Worm (Caenorhabditis elegans) whole organism, mixed stage, embryonic: ENCODE data around the gene sand-1.

Source experiments
- M03D4.4 ChIP-seq: sonication (generic microtip); optimal IDR thresholded peaks from 2 replicates; lab custom pipeline; 2017; ENCODE audit warnings: mild to moderate bottlenecking, missing genetic modification characterization, missing compliant biosample characterization
- blmp-1 ChIP-seq: fragments of 150-350 bp; optimal IDR thresholded peaks from 2 replicates; lab custom pipeline; 2014; ENCODE audit warnings: missing biosample characterization, missing genetic modification characterization
- ceh-39 ChIP-seq: fragments of 150-350 bp; optimal IDR thresholded peaks from 2 replicates; lab custom pipeline; 2014; ENCODE audit warnings: missing biosample characterization, missing genetic modification characterization
- ceh-43 ChIP-seq: fragments of 200-800 bp; sonication (Bioruptor generic); optimal IDR thresholded peaks from 2 replicates; lab custom pipeline; 2018; ENCODE audit warnings: mild to moderate bottlenecking, missing genetic modification characterization, moderate library complexity, missing compliant biosample characterization
- ces-1 ChIP-seq: fragments of 150-350 bp; optimal IDR thresholded peaks from 2 replicates; lab custom pipeline; 2014; ENCODE audit warnings: missing biosample characterization, missing genetic modification reagents, missing genetic modification characterization
- cnd-1 ChIP-seq: fragments of 200-800 bp; sonication (Bioruptor generic); optimal IDR thresholded peaks from 2 replicates; lab custom pipeline; 2018; ENCODE audit warnings: mild to moderate bottlenecking, missing genetic modification characterization, missing compliant biosample characterization
- drap-1 ChIP-seq: fragments of 200-800 bp; sonication (Bioruptor generic); optimal IDR thresholded peaks from 3 replicates; lab custom pipeline; 2018; ENCODE audit warnings: mild to moderate bottlenecking, missing genetic modification characterization, missing compliant biosample characterization
- elt-1 ChIP-seq: sonication (generic microtip); optimal IDR thresholded peaks from 2 replicates; lab custom pipeline; 2017; ENCODE audit warnings: missing genetic modification characterization, mild to moderate bottlenecking, missing compliant biosample characterization, antibody characterized with exemption, moderate library complexity, borderline replicate concordance; ENCODE audit not compliant: insufficient read depth
- elt-3 ChIP-seq: fragments of 150-350 bp; optimal IDR thresholded peaks from 2 replicates; lab custom pipeline; 2014; ENCODE audit warnings: missing biosample characterization, missing genetic modification characterization
- flh-1 ChIP-seq: fragments of 200-800 bp; sonication (Bioruptor generic); optimal IDR thresholded peaks from 2 replicates; lab custom pipeline; 2018; ENCODE audit warnings: mild to moderate bottlenecking, missing genetic modification characterization, moderate library complexity, missing compliant biosample characterization
- hlh-1 ChIP-seq: fragments of 150-350 bp; optimal IDR thresholded peaks from 2 replicates; lab custom pipeline; 2014; ENCODE audit warnings: missing biosample characterization, missing genetic modification reagents, missing genetic modification characterization
- lin-13 ChIP-seq: fragments of 150-350 bp; optimal IDR thresholded peaks from 2 replicates; lab custom pipeline; 2014; ENCODE audit warnings: missing biosample characterization, missing genetic modification characterization
- lin-32 ChIP-seq: fragments of 200-800 bp; sonication (Bioruptor generic); optimal IDR thresholded peaks from 2 replicates; lab custom pipeline; 2018; ENCODE audit warnings: mild to moderate bottlenecking, missing genetic modification characterization, missing compliant biosample characterization
- lsy-2 ChIP-seq: fragments of 150-350 bp; optimal IDR thresholded peaks from 2 replicates; lab custom pipeline; 2014; ENCODE audit warnings: missing biosample characterization, missing genetic modification characterization
- mab-5 ChIP-seq: fragments of 150-350 bp; optimal IDR thresholded peaks from 2 replicates; lab custom pipeline; 2014; ENCODE audit warnings: missing biosample characterization, missing genetic modification characterization
- mep-1 ChIP-seq: fragments of 150-350 bp; optimal IDR thresholded peaks from 2 replicates; lab custom pipeline; 2017; ENCODE audit warnings: missing biosample characterization, missing genetic modification reagents, missing genetic modification characterization, inconsistent platforms
- nhr-12 ChIP-seq: fragments of 150-350 bp; optimal IDR thresholded peaks from 2 replicates; lab custom pipeline; 2014; ENCODE audit warnings: missing biosample characterization, missing genetic modification characterization
- nhr-2 ChIP-seq: fragments of 150-350 bp; optimal IDR thresholded peaks from 2 replicates; lab custom pipeline; 2014; ENCODE audit warnings: missing biosample characterization, missing genetic modification characterization
- nhr-237 ChIP-seq: fragments of 150-350 bp; optimal IDR thresholded peaks from 2 replicates; lab custom pipeline; 2014; ENCODE audit warnings: missing biosample characterization, missing genetic modification characterization
- nhr-28 ChIP-seq: fragments of 150-350 bp; optimal IDR thresholded peaks from 2 replicates; lab custom pipeline; 2014; ENCODE audit warnings: missing biosample characterization, missing genetic modification characterization
- nhr-76 ChIP-seq: sonication (generic microtip); optimal IDR thresholded peaks from 2 replicates; lab custom pipeline; 2017; ENCODE audit warnings: missing biosample characterization, missing genetic modification characterization
- pha-4 ChIP-seq: fragments of 150-350 bp; optimal IDR thresholded peaks from 2 replicates; lab custom pipeline; 2018; ENCODE audit warnings: missing biosample characterization, missing genetic modification reagents, missing genetic modification characterization
- sem-2 ChIP-seq: fragments of 200-800 bp; sonication (Bioruptor generic); optimal IDR thresholded peaks from 2 replicates; lab custom pipeline; 2018; ENCODE audit warnings: mild to moderate bottlenecking, missing genetic modification characterization, missing compliant biosample characterization
- snpc-4 ChIP-seq: fragments of 150-350 bp; optimal IDR thresholded peaks from 2 replicates; lab custom pipeline; 2014; ENCODE audit warnings: missing biosample characterization, missing genetic modification characterization
- sptf-1 ChIP-seq: sonication (generic microtip); optimal IDR thresholded peaks from 2 replicates; lab custom pipeline; 2017; ENCODE audit warnings: mild to moderate bottlenecking, missing genetic modification characterization, moderate library complexity, missing compliant biosample characterization
- tbx-8 ChIP-seq: fragments of 200-800 bp; sonication (Bioruptor generic); optimal IDR thresholded peaks from 2 replicates; lab custom pipeline; 2018; ENCODE audit warnings: mild to moderate bottlenecking, missing genetic modification characterization, moderate library complexity, missing compliant biosample characterization
- unc-120 ChIP-seq: sonication (generic microtip); optimal IDR thresholded peaks from 2 replicates; lab custom pipeline; 2017; ENCODE audit warnings: missing genetic modification characterization, missing compliant biosample characterization; ENCODE audit not compliant: poor library complexity, severe bottlenecking
- unc-39 ChIP-seq: fragments of 150-350 bp; optimal IDR thresholded peaks from 2 replicates; lab custom pipeline; 2014; ENCODE audit warnings: missing biosample characterization, missing genetic modification characterization
- zip-8 ChIP-seq: fragments of 150-350 bp; optimal IDR thresholded peaks from 2 replicates; lab custom pipeline; 2014; ENCODE audit warnings: missing biosample characterization, missing genetic modification characterization
- ztf-11 ChIP-seq: fragments of 150-350 bp; optimal IDR thresholded peaks from 2 replicates; lab custom pipeline; 2014; ENCODE audit warnings: missing biosample characterization, missing genetic modification characterization

Gene sand-1

ce11 chrIV:5353364-5353763 lies 13.3 kb upstream of the sand-1 start, which contains the start of gene Y4C6B.7:
Y4C6B.7 (minus strand) TSS chrIV:5353464.
- TF ChIP-seq ceh-39 (tag; lab: Kevin White, UChicago) (no peak), nhr-28 (tag; lab: Kevin White, UChicago) (no peak), lin-13 (no peak), nhr-12 (tag; lab: Kevin White, UChicago) (no peak), drap-1 (no peak), nhr-237 (tag; lab: Kevin White, UChicago) (no peak), sptf-1 (no peak), mab-5 (tag; lab: Kevin White, UChicago) (no peak), zip-8 (tag; lab: Kevin White, UChicago) (no peak), pha-4 (tag; lab: Kevin White, UChicago) (no peak), M03D4.4 (no peak), lsy-2 (tag; lab: Kevin White, UChicago) (no peak), elt-3 (no peak), sem-2 (no peak)

- TF ChIP-seq lin-13: no peak
- peak; percentile 18 for TF ChIP-seq mep-1 (tag; lab: Kevin White, UChicago)
- TF ChIP-seq lsy-2 (tag; lab: Kevin White, UChicago): peak; percentile 88
- no peak for TF ChIP-seq zip-8 (tag; lab: Kevin White, UChicago)
- no peak for TF ChIP-seq hlh-1 (tag; lab: Kevin White, UChicago)
- TF ChIP-seq flh-1 (GFP tag; lab: Kevin White, UChicago): no peak
- TF ChIP-seq ces-1 (GFP tag; lab: Kevin White, UChicago): no peak
- no peak for TF ChIP-seq ceh-43
These were observed 12.5 kb upstream of the sand-1 start, which contains the start of gene Y4C6B.1 for ce11 chrIV:5354124-5354523. Y4C6B.1 (plus strand) TSS chrIV:5354488.

ce11 chrIV:5354564-5354963 lies 12.1 kb upstream of the sand-1 start:
- no peak for TF ChIP-seq mep-1 (tag; lab: Kevin White, UChicago)
- TF ChIP-seq, all 35 proteins: peak for 0

- no peak for TF ChIP-seq ztf-11 (tag; lab: Kevin White, UChicago)
- no peak for TF ChIP-seq blmp-1 (tag; lab: Kevin White, UChicago)
- no peak for TF ChIP-seq sem-2
- TF ChIP-seq pha-4 (tag; lab: Kevin White, UChicago): no peak
- TF ChIP-seq snpc-4 (tag; lab: Kevin White, UChicago): no peak
- TF ChIP-seq lin-32 (GFP tag; lab: Kevin White, UChicago): no peak
- TF ChIP-seq unc-120 (tag; lab: Kevin White, UChicago): no peak
- no peak for TF ChIP-seq nhr-28 (tag; lab: Kevin White, UChicago)
- TF ChIP-seq nhr-12 (tag; lab: Kevin White, UChicago): no peak
- TF ChIP-seq unc-39 (tag; lab: Kevin White, UChicago): no peak
- TF ChIP-seq sptf-1: no peak
These were observed 6.1 kb upstream of the sand-1 start, which contains the start of gene F41H10.5 for ce11 chrIV:5360533-5360932. F41H10.5 (plus strand) TSS chrIV:5360907.

- TF ChIP-seq zip-8 (tag; lab: Kevin White, UChicago) (no peak), mep-1 (tag; lab: Kevin White, UChicago) (peak; percentile 29), elt-1 (tag; lab: Kevin White, UChicago) (no peak), blmp-1 (tag; lab: Kevin White, UChicago) (no peak), tbx-8 (GFP tag; lab: Kevin White, UChicago) (no peak), lsy-2 (tag; lab: Kevin White, UChicago) (peak; percentile 61), unc-39 (tag; lab: Kevin White, UChicago) (no peak), nhr-12 (tag; lab: Kevin White, UChicago) (no peak), lin-13 (peak; percentile 70), cnd-1 (tag; lab: Kevin White, UChicago) (no peak), nhr-2 (no peak), pha-4 (tag; lab: Kevin White, UChicago) (no peak), nhr-76 (tag; lab: Kevin White, UChicago) (no peak), ceh-39 (tag; lab: Kevin White, UChicago) (no peak), unc-120 (tag; lab: Kevin White, UChicago) (no peak), ztf-11 (tag; lab: Kevin White, UChicago) (no peak), ceh-43 (no peak), sem-2 (no peak), M03D4.4 (no peak), nhr-237 (tag; lab: Kevin White, UChicago) (peak; percentile 4), mab-5 (tag; lab: Kevin White, UChicago) (no peak), snpc-4 (tag; lab: Kevin White, UChicago) (no peak)
These were observed 2.5 kb upstream of the sand-1 start, which contains the start of the genes hda-6 and F41H10.4 for ce11 chrIV:5364135-5364609. hda-6 (minus strand) TSS chrIV:5364306. F41H10.4 (plus strand) TSS chrIV:5364559.
